Worm (Caenorhabditis elegans) whole organism, mixed stage, embryonic: Measurements from ENCODE around the gene nono-1.

Source experiments
- ceh-83 ChIP-seq: fragments of 200-800 bp; sonication (Bioruptor generic); optimal IDR thresholded peaks from 2 replicates; lab custom pipeline; 2018; ENCODE audit warnings: mild to moderate bottlenecking, missing genetic modification characterization, missing compliant biosample characterization
- lin-32 ChIP-seq: fragments of 200-800 bp; sonication (Bioruptor generic); optimal IDR thresholded peaks from 2 replicates; lab custom pipeline; 2018; ENCODE audit warnings: mild to moderate bottlenecking, missing genetic modification characterization, missing compliant biosample characterization
- lsy-2 ChIP-seq: fragments of 150-350 bp; optimal IDR thresholded peaks from 2 replicates; lab custom pipeline; 2014; ENCODE audit warnings: missing biosample characterization, missing genetic modification characterization
- mab-5 ChIP-seq: fragments of 150-350 bp; optimal IDR thresholded peaks from 2 replicates; lab custom pipeline; 2014; ENCODE audit warnings: missing biosample characterization, missing genetic modification characterization
- nhr-12 ChIP-seq: fragments of 150-350 bp; optimal IDR thresholded peaks from 2 replicates; lab custom pipeline; 2014; ENCODE audit warnings: missing biosample characterization, missing genetic modification characterization
- unc-62 ChIP-seq: fragments of 150-350 bp; optimal IDR thresholded peaks from 2 replicates; lab custom pipeline; 2014; ENCODE audit warnings: missing biosample characterization, missing genetic modification reagents, missing genetic modification characterization

ce11 chrIII:5940525-5940974 is 17.5 kb downstream of the nono-1 start:
- peak; percentile 46 for TF ChIP-seq lin-32 (GFP tag; lab: Kevin White, UChicago)
- TF ChIP-seq lsy-2 (tag; lab: Kevin White, UChicago) = peak; percentile 19
- TF ChIP-seq ceh-83 = no peak
- TF ChIP-seq mab-5 = no peak
- TF ChIP-seq nhr-12 (tag; lab: Kevin White, UChicago) = no peak
- peak; percentile 30 for TF ChIP-seq unc-62 (GFP tag; lab: Kevin White, UChicago)
